Fruit fly (Drosophila melanogaster): ENCODE data around the gene PQBP1.

The PQBP1 gene

dm6 chr3R:25047504-25047903, 18.1 kb upstream of the PQBP1 start, which contains the start of gene CG11790:
CG11790 (plus strand) TSS chr3R:25047706.
- TF ChIP-seq Dll (optimal IDR thresholded peaks at IDR 0.05) (no peak), psq (optimal IDR thresholded peaks at IDR 0.05) (no peak), EcR (GFP tag; optimal IDR thresholded peaks at IDR 0.05) (no peak), usp (GFP tag; optimal IDR thresholded peaks at IDR 0.05) (no peak), CG8478 (optimal IDR thresholded peaks at IDR 0.05) (no peak), pan (optimal IDR thresholded peaks at IDR 0.05) (no peak)

DNA sequence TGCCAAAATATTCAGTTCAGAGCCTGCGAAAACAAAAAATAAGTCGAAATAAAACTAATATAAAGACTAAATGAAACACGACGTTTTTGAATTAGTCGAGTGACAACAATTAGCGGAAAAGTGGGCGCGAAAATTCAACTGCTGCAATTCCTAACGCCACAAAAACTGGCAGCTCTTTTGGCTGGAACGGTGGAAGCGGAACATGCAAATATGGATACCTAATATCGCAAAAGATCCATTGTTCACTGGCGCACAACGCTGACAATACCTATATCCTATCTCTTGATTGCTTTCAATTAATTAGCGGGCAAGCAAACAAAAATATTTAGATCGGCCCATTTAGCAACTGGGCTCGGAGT, 16.2 kb upstream of the PQBP1 start, which contains the start of gene CG11791:
CG11791 (plus strand) TSS at position 234 of the 359 bp plus-strand sequence.
- no peak for TF ChIP-seq psq (optimal IDR thresholded peaks at IDR 0.05)
- TF ChIP-seq usp (GFP tag; optimal IDR thresholded peaks at IDR 0.05): no peak
- TF ChIP-seq CG8478 (optimal IDR thresholded peaks at IDR 0.05): no peak
- TF ChIP-seq pan (optimal IDR thresholded peaks at IDR 0.05): no peak
- TF ChIP-seq EcR (GFP tag; optimal IDR thresholded peaks at IDR 0.05): no peak
- TF ChIP-seq Dll (optimal IDR thresholded peaks at IDR 0.05): no peak

dm6 chr3R:25049742-25050517, 15.7 kb upstream of the PQBP1 start:
- TF ChIP-seq EcR (GFP tag; optimal IDR thresholded peaks at IDR 0.05): no peak
- TF ChIP-seq Dll (optimal IDR thresholded peaks at IDR 0.05): no peak
- TF ChIP-seq psq (optimal IDR thresholded peaks at IDR 0.05): no peak
- TF ChIP-seq CG8478 (optimal IDR thresholded peaks at IDR 0.05): no peak
- TF ChIP-seq usp (GFP tag; optimal IDR thresholded peaks at IDR 0.05): no peak
- TF ChIP-seq pan (optimal IDR thresholded peaks at IDR 0.05): no peak

DNA sequence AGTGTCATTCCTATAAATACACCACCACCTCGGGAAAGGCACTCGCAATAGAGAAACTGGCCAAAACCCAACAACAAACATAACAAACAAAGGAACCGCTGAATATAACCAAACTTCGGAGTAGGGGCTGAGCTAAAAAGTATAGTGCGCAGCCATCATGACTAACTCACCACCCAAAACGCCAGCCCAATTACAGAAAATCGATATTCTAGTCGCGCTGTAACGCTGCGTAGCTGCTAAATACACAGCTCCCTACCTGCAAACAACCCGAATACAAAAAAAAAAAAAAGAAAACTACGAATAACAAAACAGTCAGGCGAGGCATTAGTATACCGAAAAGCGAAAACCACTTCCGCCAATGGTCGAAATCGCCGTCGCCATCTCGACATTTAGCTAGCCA, 14.9 kb upstream of the PQBP1 start:
- TF ChIP-seq usp (GFP tag; optimal IDR thresholded peaks at IDR 0.05): no peak
- TF ChIP-seq psq (optimal IDR thresholded peaks at IDR 0.05): no peak
- TF ChIP-seq pan (optimal IDR thresholded peaks at IDR 0.05): no peak
- no peak for TF ChIP-seq CG8478 (optimal IDR thresholded peaks at IDR 0.05)
- TF ChIP-seq Dll (optimal IDR thresholded peaks at IDR 0.05): no peak
- TF ChIP-seq EcR (GFP tag; optimal IDR thresholded peaks at IDR 0.05): no peak

dm6 chr3R:25051441-25052097, 14.0 kb upstream of the PQBP1 start:
- TF ChIP-seq usp (GFP tag; optimal IDR thresholded peaks at IDR 0.05): no peak
- no peak for TF ChIP-seq pan (optimal IDR thresholded peaks at IDR 0.05)
- TF ChIP-seq CG8478 (optimal IDR thresholded peaks at IDR 0.05): no peak

DNA sequence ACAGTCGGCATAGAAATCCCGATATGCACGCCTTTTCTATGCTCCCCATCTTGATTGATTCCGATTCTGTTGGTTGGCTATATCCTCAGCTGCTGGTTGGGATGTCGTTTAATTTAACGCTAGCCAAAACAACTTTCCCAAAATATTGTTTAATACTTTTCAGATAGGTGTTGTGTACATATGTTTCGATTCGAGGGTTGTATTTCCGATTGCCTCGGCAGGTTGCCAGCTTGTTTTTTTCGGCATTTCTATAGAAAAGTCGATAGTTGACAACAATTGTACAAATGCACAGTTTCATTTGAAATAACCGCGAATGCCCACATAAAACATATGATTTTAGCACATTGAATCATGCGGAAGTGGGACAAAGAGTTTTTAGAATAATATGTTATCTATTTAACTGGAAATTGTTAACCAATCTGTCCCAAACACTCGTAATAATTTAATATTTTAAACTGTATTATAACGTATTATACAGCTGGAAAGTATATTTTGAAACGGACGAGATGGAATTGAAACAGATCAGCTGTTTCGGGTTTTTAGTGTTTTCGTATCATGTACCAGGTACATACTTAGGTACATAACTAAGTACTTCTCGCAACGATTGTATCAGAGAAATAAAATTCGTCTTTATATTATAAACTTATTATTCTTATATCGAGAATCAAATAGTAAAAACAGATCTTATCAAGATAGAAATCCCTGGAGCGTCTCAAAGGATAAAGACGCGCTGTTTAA, 11.0 kb upstream of the PQBP1 start, which contains the start of gene CG31109:
CG31109 (minus strand) TSS at position 203 of the 738 bp plus-strand sequence.
- no peak for TF ChIP-seq EcR (GFP tag; optimal IDR thresholded peaks at IDR 0.05)
- no peak for TF ChIP-seq pan (optimal IDR thresholded peaks at IDR 0.05)
- TF ChIP-seq Dll (optimal IDR thresholded peaks at IDR 0.05): no peak
- no peak for TF ChIP-seq usp (GFP tag; optimal IDR thresholded peaks at IDR 0.05)
- TF ChIP-seq psq (optimal IDR thresholded peaks at IDR 0.05): no peak
- TF ChIP-seq CG8478 (optimal IDR thresholded peaks at IDR 0.05): no peak

dm6 chr3R:25056016-25056415, 9.6 kb upstream of the PQBP1 start, which contains the start of the genes CG31111 and stac:
CG31111 (minus strand) TSS chr3R:25056177.
stac (plus strand) TSS chr3R:25056286.
- TF ChIP-seq EcR (GFP tag; optimal IDR thresholded peaks at IDR 0.05): no peak
- no peak for TF ChIP-seq psq (optimal IDR thresholded peaks at IDR 0.05)
- TF ChIP-seq usp (GFP tag; optimal IDR thresholded peaks at IDR 0.05): no peak
- no peak for TF ChIP-seq pan (optimal IDR thresholded peaks at IDR 0.05)
- no peak for TF ChIP-seq Dll (optimal IDR thresholded peaks at IDR 0.05)
- no peak for TF ChIP-seq CG8478 (optimal IDR thresholded peaks at IDR 0.05)

DNA sequence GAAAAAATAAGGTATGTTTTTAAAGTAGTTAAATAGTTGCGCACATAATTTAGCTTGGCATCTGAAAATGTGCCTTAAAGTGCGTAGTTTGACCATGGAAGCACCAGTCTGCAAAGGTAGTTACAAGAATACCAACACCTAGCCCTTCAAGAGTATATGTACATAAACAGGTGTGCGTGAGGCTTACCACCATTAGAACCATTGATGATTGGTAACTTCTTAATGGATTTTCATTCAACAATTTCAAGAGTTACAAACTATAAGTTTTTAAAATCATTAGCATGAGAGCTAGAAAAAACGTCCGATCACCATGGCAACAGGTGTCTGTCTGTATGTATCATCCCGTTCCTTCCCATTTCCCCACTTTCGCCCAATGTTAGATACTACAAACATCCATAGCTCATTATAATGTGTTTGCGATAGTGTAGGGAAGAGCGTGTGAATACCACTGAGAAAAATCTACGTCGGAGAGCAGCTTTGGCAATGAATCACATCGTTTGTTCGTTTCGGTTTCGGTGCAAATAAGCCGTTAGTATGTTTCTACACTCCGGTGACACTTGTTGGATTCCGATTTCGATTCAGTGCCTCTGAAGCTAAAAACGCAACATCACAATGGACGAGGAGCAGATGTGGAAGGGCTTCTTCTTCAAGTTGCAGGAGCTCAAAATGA, 9.0 kb upstream of the PQBP1 start:
- TF ChIP-seq CG8478 (optimal IDR thresholded peaks at IDR 0.05): no peak
- no peak for TF ChIP-seq Dll (optimal IDR thresholded peaks at IDR 0.05)
- no peak for TF ChIP-seq psq (optimal IDR thresholded peaks at IDR 0.05)
- TF ChIP-seq EcR (GFP tag; optimal IDR thresholded peaks at IDR 0.05): no peak
- TF ChIP-seq pan (optimal IDR thresholded peaks at IDR 0.05): no peak
- TF ChIP-seq usp (GFP tag; optimal IDR thresholded peaks at IDR 0.05): no peak

DNA sequence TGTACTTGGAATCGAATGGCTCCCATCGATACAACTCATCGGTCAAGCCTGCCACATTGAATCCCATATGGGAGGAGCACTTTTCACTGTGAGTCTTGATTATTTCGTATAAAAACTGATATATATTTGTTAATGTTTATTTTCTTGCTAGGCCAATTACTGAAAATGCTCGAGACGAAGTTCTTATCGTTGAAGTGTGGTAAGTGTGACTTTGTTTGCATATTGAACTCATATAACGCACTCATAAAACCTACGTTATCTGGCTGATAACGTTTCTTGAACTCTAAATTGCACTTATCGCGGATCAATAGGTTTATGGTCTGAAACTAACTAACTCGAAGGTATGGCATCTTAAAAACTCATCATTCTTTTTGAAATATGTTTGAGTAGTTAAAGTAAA, 5.1 kb upstream of the PQBP1 start:
- TF ChIP-seq pan (optimal IDR thresholded peaks at IDR 0.05): no peak
- no peak for TF ChIP-seq CG8478 (optimal IDR thresholded peaks at IDR 0.05)
- no peak for TF ChIP-seq usp (GFP tag; optimal IDR thresholded peaks at IDR 0.05)
- TF ChIP-seq EcR (GFP tag; optimal IDR thresholded peaks at IDR 0.05): no peak
- TF ChIP-seq Dll (optimal IDR thresholded peaks at IDR 0.05): no peak
- TF ChIP-seq psq (optimal IDR thresholded peaks at IDR 0.05): no peak

dm6 chr3R:25066856-25067255, 1.3 kb downstream of the PQBP1 start:
- TF ChIP-seq psq (optimal IDR thresholded peaks at IDR 0.05) (no peak), EcR (GFP tag; optimal IDR thresholded peaks at IDR 0.05) (no peak), usp (GFP tag; optimal IDR thresholded peaks at IDR 0.05) (no peak), pan (optimal IDR thresholded peaks at IDR 0.05) (no peak), CG8478 (optimal IDR thresholded peaks at IDR 0.05) (no peak), Dll (optimal IDR thresholded peaks at IDR 0.05) (no peak)

dm6 chr3R:25069569-25069968, 4.0 kb downstream of the PQBP1 start, which contains the start of the genes Stt3B and CG11839:
Stt3B (minus strand) TSS chr3R:25069637.
CG11839 (plus strand) TSS chr3R:25069927.
- no peak for TF ChIP-seq Dll (optimal IDR thresholded peaks at IDR 0.05)
- TF ChIP-seq usp (GFP tag; optimal IDR thresholded peaks at IDR 0.05): no peak
- TF ChIP-seq pan (optimal IDR thresholded peaks at IDR 0.05): no peak
- TF ChIP-seq EcR (GFP tag; optimal IDR thresholded peaks at IDR 0.05): no peak
